Worm (Caenorhabditis elegans): Measurements from ENCODE around the gene F26D2.10.

ce11 chrV:16406357-16406756 is 23.0 kb downstream of the F26D2.10 start:
- TF ChIP-seq blmp-1 (tag; optimal IDR thresholded peaks at IDR 0.05) (no peak), sptf-1 (tag; optimal IDR thresholded peaks at IDR 0.05) (no peak), ztf-11 (tag; optimal IDR thresholded peaks at IDR 0.05) (no peak), nhr-28 (tag; optimal IDR thresholded peaks at IDR 0.05) (no peak), nhr-12 (tag; optimal IDR thresholded peaks at IDR 0.05) (no peak), elt-1 (tag; optimal IDR thresholded peaks at IDR 0.05; ENCODE audit: borderline replicate concordance, insufficient read depth) (no peak), lin-13 (tag; optimal IDR thresholded peaks at IDR 0.05) (no peak), nhr-237 (tag; optimal IDR thresholded peaks at IDR 0.05) (no peak)
